Fruit fly (Drosophila melanogaster) whole organism, adult: Measurements from ENCODE around the gene CG10324.

Experiments
- CG11617 ChIP-seq: fragments of 200-800 bp; sonication (Bioruptor generic); optimal IDR thresholded peaks from 2 replicates; lab custom pipeline; 2017; ENCODE audit warnings: mild to moderate bottlenecking, missing biosample characterization, missing genetic modification reagents, missing genetic modification characterization
- CG12768 ChIP-seq: fragments of 200-800 bp; sonication (Bioruptor generic); optimal IDR thresholded peaks from 2 replicates; lab custom pipeline; 2017; ENCODE audit warnings: missing biosample characterization, missing genetic modification characterization, mild to moderate bottlenecking, moderate library complexity, missing genetic modification reagents
- CG14711 ChIP-seq: fragments of 200-800 bp; sonication (Bioruptor generic); optimal IDR thresholded peaks from 2 replicates; lab custom pipeline; 2018; ENCODE audit warnings: missing biosample characterization, mild to moderate bottlenecking, missing genetic modification characterization, moderate library complexity
- CG1620 ChIP-seq: fragments of 200-800 bp; sonication (Bioruptor generic); optimal IDR thresholded peaks from 2 replicates; lab custom pipeline; 2016; ENCODE audit warnings: missing biosample characterization, missing genetic modification characterization
- CG33017 ChIP-seq: fragments of 200-800 bp; sonication (Bioruptor generic); optimal IDR thresholded peaks from 2 replicates; lab custom pipeline; 2018; ENCODE audit warnings: missing biosample characterization, mild to moderate bottlenecking, missing genetic modification characterization, moderate library complexity
- CG5204 ChIP-seq: fragments of 200-800 bp; sonication (Bioruptor generic); optimal IDR thresholded peaks from 2 replicates; lab custom pipeline; 2016; ENCODE audit warnings: missing biosample characterization, missing genetic modification characterization
- CG7045 ChIP-seq: fragments of 200-800 bp; sonication (Bioruptor generic); optimal IDR thresholded peaks from 2 replicates; lab custom pipeline; 2017; ENCODE audit warnings: missing biosample characterization, mild to moderate bottlenecking, missing genetic modification characterization
- CG7101 ChIP-seq: fragments of 200-800 bp; sonication (Bioruptor generic); optimal IDR thresholded peaks from 2 replicates; lab custom pipeline; 2018; ENCODE audit warnings: missing biosample characterization, mild to moderate bottlenecking, missing genetic modification characterization, moderate library complexity
- Clk ChIP-seq: fragments of 200-800 bp; sonication (Bioruptor generic); optimal IDR thresholded peaks from 2 replicates; lab custom pipeline; 2017; ENCODE audit warnings: missing biosample characterization, missing genetic modification characterization
- Crg-1 ChIP-seq: fragments of 200-800 bp; sonication (Bioruptor generic); optimal IDR thresholded peaks from 2 replicates; lab custom pipeline; 2016; ENCODE audit warnings: missing biosample characterization, missing genetic modification characterization
- Hr96 ChIP-seq: fragments of 200-800 bp; sonication (Bioruptor generic); optimal IDR thresholded peaks from 2 replicates; lab custom pipeline; 2016; ENCODE audit warnings: missing biosample characterization, missing genetic modification characterization
- Mnt ChIP-seq: fragments of 200-800 bp; sonication (Bioruptor generic); optimal IDR thresholded peaks from 2 replicates; lab custom pipeline; 2016; ENCODE audit warnings: missing biosample characterization, mild to moderate bottlenecking, missing genetic modification characterization
- bab1 ChIP-seq: fragments of 200-800 bp; sonication (Bioruptor generic); optimal IDR thresholded peaks from 3 replicates; lab custom pipeline; 2019; ENCODE audit warnings: missing biosample characterization, mild to moderate bottlenecking, missing genetic modification characterization, moderate library complexity
- cic ChIP-seq: fragments of 200-800 bp; sonication (Bioruptor generic); optimal IDR thresholded peaks from 2 replicates; lab custom pipeline; 2017; ENCODE audit warnings: missing biosample characterization, mild to moderate bottlenecking, missing genetic modification characterization, moderate library complexity
- cnc ChIP-seq, 2 experiments: fragments of >200 bp; optimal IDR thresholded peaks; 2 replicates each; lab custom pipeline; 2017
- kay ChIP-seq: fragments of 200-800 bp; sonication (Bioruptor generic); peaks from one replicate; lab custom pipeline; 2016; ENCODE audit warnings: missing biosample characterization, missing genetic modification characterization, borderline replicate concordance
- ovo ChIP-seq: fragments of 200-800 bp; sonication (Bioruptor generic); optimal IDR thresholded peaks from 2 replicates; lab custom pipeline; 2016; ENCODE audit warnings: missing biosample characterization, missing genetic modification characterization
- pad ChIP-seq: fragments of 200-800 bp; sonication (Bioruptor generic); optimal IDR thresholded peaks from 3 replicates; lab custom pipeline; 2017; ENCODE audit warnings: missing biosample characterization, missing genetic modification characterization, mild to moderate bottlenecking, moderate library complexity, missing genetic modification reagents
- tj ChIP-seq: fragments of 200-800 bp; sonication (Bioruptor generic); optimal IDR thresholded peaks from 3 replicates; lab custom pipeline; 2017; ENCODE audit warnings: missing biosample characterization, mild to moderate bottlenecking, missing genetic modification characterization, moderate library complexity
- toe ChIP-seq: fragments of 200-800 bp; sonication (Bioruptor generic); optimal IDR thresholded peaks from 2 replicates; lab custom pipeline; 2016; ENCODE audit warnings: missing biosample characterization, missing genetic modification characterization

Gene CG10324

dm6 chr3R:16646952-16647715, at the start of gene CG10324, which contains the start of gene CCT3:
TSS of gene CG10324 (minus strand) at chr3R:16647004.
TSS of gene CCT3 (plus strand) at chr3R:16647605.
- TF ChIP-seq ovo (peak; percentile 44), Hr96 (GFP tag; lab: Kevin White, UChicago) (no peak), CG11617 (GFP tag; lab: Kevin White, UChicago) (peak; percentile 27), CG7101 (tag; lab: Kevin White, UChicago) (peak; percentile 66), CG14711 (tag; lab: Kevin White, UChicago) (peak; percentile 46), pad (peak; percentile 24), tj (GFP tag; lab: Kevin White, UChicago) (peak; percentile 61), Mnt (GFP tag; lab: Kevin White, UChicago) (no peak), cnc (optimal IDR thresholded peaks at IDR 0.05; lab: Kevin White, UChicago) (no peak), CG1620 (GFP tag; lab: Kevin White, UChicago) (peak; percentile 62), Crg-1 (GFP tag; lab: Kevin White, UChicago) (peak; percentile 48), cic (GFP tag; lab: Kevin White, UChicago) (no peak), CG12768 (GFP tag; lab: Kevin White, UChicago) (peak; percentile 56), toe (GFP tag; lab: Kevin White, UChicago) (peak; percentile 78), CG33017 (tag; lab: Kevin White, UChicago) (peak; percentile 57), CG5204 (no peak), bab1 (GFP tag; lab: Kevin White, UChicago) (peak; percentile 65), CG7045 (peak; percentile 71), Clk (no peak), kay (GFP tag; lab: Kevin White, UChicago) (peak; percentile 95)

DNA sequence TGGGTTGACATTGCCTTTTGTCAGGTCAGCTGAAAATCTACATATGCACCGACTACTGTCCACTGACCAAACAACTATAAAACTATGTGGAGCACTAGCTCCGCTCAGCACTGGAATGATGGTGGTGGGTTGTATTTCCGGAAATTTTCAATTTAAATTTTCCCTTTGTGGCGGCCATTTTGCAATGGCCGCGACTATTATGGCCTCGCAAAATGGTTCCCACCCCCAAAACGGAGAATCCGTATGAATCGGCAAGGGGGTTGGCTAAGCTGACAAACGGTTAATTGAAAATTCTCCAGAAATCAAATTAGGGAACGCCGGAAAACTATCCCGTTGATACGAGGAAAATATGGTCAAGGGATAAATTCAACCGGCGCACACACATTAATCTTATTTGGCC, 36.1 kb upstream of the CG10324 start:
- no peak for TF ChIP-seq ovo
- TF ChIP-seq pad = no peak
- TF ChIP-seq CG1620 (GFP tag; lab: Kevin White, UChicago) = no peak
- TF ChIP-seq bab1 (GFP tag; lab: Kevin White, UChicago) = no peak
- TF ChIP-seq CG7045 = no peak
- TF ChIP-seq kay (GFP tag; lab: Kevin White, UChicago) = peak; percentile 25
- TF ChIP-seq toe (GFP tag; lab: Kevin White, UChicago) = no peak
- no peak for TF ChIP-seq Hr96 (GFP tag; lab: Kevin White, UChicago)

dm6 chr3R:16677934-16678333, 31.1 kb upstream of the CG10324 start:
- TF ChIP-seq Crg-1 (GFP tag; lab: Kevin White, UChicago) (no peak), CG7045 (no peak), CG1620 (GFP tag; lab: Kevin White, UChicago) (no peak), Hr96 (GFP tag; lab: Kevin White, UChicago) (no peak), cnc (optimal IDR thresholded peaks at IDR 0.05; lab: Kevin White, UChicago) (no peak), kay (GFP tag; lab: Kevin White, UChicago) (no peak), CG33017 (tag; lab: Kevin White, UChicago) (no peak), CG14711 (tag; lab: Kevin White, UChicago) (no peak), toe (GFP tag; lab: Kevin White, UChicago) (no peak), CG5204 (no peak), pad (no peak), bab1 (GFP tag; lab: Kevin White, UChicago) (no peak), CG12768 (GFP tag; lab: Kevin White, UChicago) (no peak), Mnt (GFP tag; lab: Kevin White, UChicago) (no peak), CG11617 (GFP tag; lab: Kevin White, UChicago) (no peak), CG7101 (tag; lab: Kevin White, UChicago) (no peak), tj (GFP tag; lab: Kevin White, UChicago) (no peak)

DNA sequence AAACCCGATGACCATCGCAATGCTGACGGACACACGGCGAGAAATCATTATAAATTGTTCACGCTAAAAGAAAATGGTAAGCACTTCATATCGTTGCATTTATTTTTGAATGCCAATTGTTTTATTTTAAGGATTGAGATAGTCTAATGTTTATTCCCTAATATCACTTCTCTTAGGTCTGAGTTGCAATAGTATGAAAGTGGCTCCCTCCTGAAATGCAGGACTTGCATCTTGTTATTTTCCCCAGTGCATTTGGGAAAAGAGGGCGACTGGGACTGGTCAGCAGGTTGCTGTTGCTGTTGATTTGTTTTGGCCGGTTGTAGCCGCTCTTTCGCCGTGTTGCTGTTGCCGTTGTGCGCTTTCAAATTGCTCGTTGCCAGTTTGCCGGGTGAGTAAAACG, 29.7 kb upstream of the CG10324 start:
- TF ChIP-seq CG7045 (no peak), tj (GFP tag; lab: Kevin White, UChicago) (no peak), Crg-1 (GFP tag; lab: Kevin White, UChicago) (no peak), ovo (no peak), CG33017 (tag; lab: Kevin White, UChicago) (no peak), Hr96 (GFP tag; lab: Kevin White, UChicago) (no peak), kay (GFP tag; lab: Kevin White, UChicago) (no peak), toe (GFP tag; lab: Kevin White, UChicago) (no peak), CG14711 (tag; lab: Kevin White, UChicago) (no peak), CG11617 (GFP tag; lab: Kevin White, UChicago) (no peak), CG1620 (GFP tag; lab: Kevin White, UChicago) (no peak)

- TF ChIP-seq CG11617 (GFP tag; lab: Kevin White, UChicago) = no peak
- TF ChIP-seq ovo = no peak
- no peak for TF ChIP-seq Crg-1 (GFP tag; lab: Kevin White, UChicago)
- no peak for TF ChIP-seq bab1 (GFP tag; lab: Kevin White, UChicago)
- no peak for TF ChIP-seq CG5204
- no peak for TF ChIP-seq Clk
- no peak for TF ChIP-seq toe (GFP tag; lab: Kevin White, UChicago)
- no peak for TF ChIP-seq Hr96 (GFP tag; lab: Kevin White, UChicago)
- no peak for TF ChIP-seq CG14711 (tag; lab: Kevin White, UChicago)
- no peak for TF ChIP-seq kay (GFP tag; lab: Kevin White, UChicago)
- TF ChIP-seq Mnt (GFP tag; lab: Kevin White, UChicago) = no peak
- TF ChIP-seq CG7045 = no peak
- no peak for TF ChIP-seq CG7101 (tag; lab: Kevin White, UChicago)
- no peak for TF ChIP-seq pad
- TF ChIP-seq CG1620 (GFP tag; lab: Kevin White, UChicago) = no peak
- no peak for TF ChIP-seq cic (GFP tag; lab: Kevin White, UChicago)
These were observed 26.4 kb upstream of the CG10324 start for dm6 chr3R:16673184-16673583.
